Worm (Caenorhabditis elegans): ENCODE data around the gene oatr-1.

oatr-1 gene

ce11 chrIII:6379129-6379528 lies 16.9 kb downstream of the oatr-1 start, which contains the start of gene C16A3.6:
C16A3.6 (plus strand) TSS chrIII:6379212.
- TF ChIP-seq flt-1 (GFP tag; IDR thresholded peaks at IDR 0.05): no peak
- TF ChIP-seq ama-1 (optimal IDR thresholded peaks at IDR 0.05): peak; percentile 82
- peak; percentile 9 for TF ChIP-seq F13C5.2 (tag; optimal IDR thresholded peaks at IDR 0.05)

ce11 chrIII:6374947-6375415 lies 21.0 kb downstream of the oatr-1 start, which contains the start of the genes rps-13 and nfx-1:
rps-13 (minus strand) TSS chrIII:6374997.
nfx-1 (plus strand) TSS chrIII:6375379.
- no peak for TF ChIP-seq tbx-11 (GFP tag; IDR thresholded peaks at IDR 0.05)
- peak; percentile 24 for TF ChIP-seq F13C5.2 (tag; optimal IDR thresholded peaks at IDR 0.05)
- no peak for TF ChIP-seq ceh-13 (GFP tag; optimal IDR thresholded peaks at IDR 0.05)

ce11 chrIII:6373850-6374474 lies 22.0 kb downstream of the oatr-1 start:
- TF ChIP-seq pes-1 (GFP tag; IDR thresholded peaks at IDR 0.05) (no peak), ceh-13 (GFP tag; optimal IDR thresholded peaks at IDR 0.05) (no peak), F13C5.2 (tag; optimal IDR thresholded peaks at IDR 0.05) (no peak), tra-4 (tag; optimal IDR thresholded peaks at IDR 0.05) (no peak)

ce11 chrIII:6368524-6368923 lies 27.5 kb downstream of the oatr-1 start:
- no peak for TF ChIP-seq hmg-4 (GFP tag; optimal IDR thresholded peaks at IDR 0.05)
- no peak for TF ChIP-seq ceh-13 (GFP tag; optimal IDR thresholded peaks at IDR 0.05)

ce11 chrIII:6367712-6368111 lies 28.3 kb downstream of the oatr-1 start, which contains the start of the genes C56G2.15 and thoc-2:
C56G2.15 (minus strand) TSS chrIII:6367899.
thoc-2 (plus strand) TSS chrIII:6368042.
- TF ChIP-seq scrt-1 (GFP tag; IDR thresholded peaks at IDR 0.05): no peak
- TF ChIP-seq flt-1 (GFP tag; IDR thresholded peaks at IDR 0.05): no peak
- no peak for TF ChIP-seq hmbx-1 (tag; optimal IDR thresholded peaks at IDR 0.05)
- no peak for TF ChIP-seq sea-1 (GFP tag; conservative IDR thresholded peaks at IDR 0.05)
- TF ChIP-seq ama-1 (optimal IDR thresholded peaks at IDR 0.05): no peak
- TF ChIP-seq ceh-13 (GFP tag; optimal IDR thresholded peaks at IDR 0.05): no peak
- no peak for TF ChIP-seq tbx-37 (GFP tag; conservative IDR thresholded peaks at IDR 0.05)
- no peak for TF ChIP-seq pes-1 (GFP tag; IDR thresholded peaks at IDR 0.05)

- TF ChIP-seq sea-1 (GFP tag; conservative IDR thresholded peaks at IDR 0.05) (no peak), aly-1 (tag; optimal IDR thresholded peaks at IDR 0.05) (no peak), ama-1 (optimal IDR thresholded peaks at IDR 0.05) (no peak), flt-1 (GFP tag; IDR thresholded peaks at IDR 0.05) (no peak), F13C5.2 (tag; optimal IDR thresholded peaks at IDR 0.05) (no peak), hmg-4 (GFP tag; optimal IDR thresholded peaks at IDR 0.05) (no peak), ceh-13 (GFP tag; optimal IDR thresholded peaks at IDR 0.05) (no peak), ets-7 (tag; optimal IDR thresholded peaks at IDR 0.05) (no peak), B0310.2 (tag; optimal IDR thresholded peaks at IDR 0.05) (no peak), scrt-1 (GFP tag; IDR thresholded peaks at IDR 0.05) (no peak), pes-1 (GFP tag; IDR thresholded peaks at IDR 0.05) (no peak), ceh-36 (tag; optimal IDR thresholded peaks at IDR 0.05) (no peak), hmbx-1 (tag; optimal IDR thresholded peaks at IDR 0.05) (no peak)
Measured at ce11 chrIII:6364395-6364794, 31.6 kb downstream of the oatr-1 start.

ce11 chrIII:6362323-6362922 lies 33.6 kb downstream of the oatr-1 start:
- TF ChIP-seq ceh-36 (tag; optimal IDR thresholded peaks at IDR 0.05): no peak
- no peak for TF ChIP-seq tra-4 (tag; optimal IDR thresholded peaks at IDR 0.05)
- no peak for TF ChIP-seq aly-1 (tag; optimal IDR thresholded peaks at IDR 0.05)
- no peak for TF ChIP-seq hmg-4 (GFP tag; optimal IDR thresholded peaks at IDR 0.05)
- no peak for TF ChIP-seq tbx-11 (GFP tag; IDR thresholded peaks at IDR 0.05)
- no peak for TF ChIP-seq flt-1 (GFP tag; IDR thresholded peaks at IDR 0.05)
- TF ChIP-seq ets-7 (tag; optimal IDR thresholded peaks at IDR 0.05): no peak
- no peak for TF ChIP-seq sea-1 (GFP tag; conservative IDR thresholded peaks at IDR 0.05)
- no peak for TF ChIP-seq tbx-37 (GFP tag; conservative IDR thresholded peaks at IDR 0.05)
- TF ChIP-seq F13C5.2 (tag; optimal IDR thresholded peaks at IDR 0.05): no peak
- TF ChIP-seq pes-1 (GFP tag; IDR thresholded peaks at IDR 0.05): no peak
- TF ChIP-seq ceh-13 (GFP tag; optimal IDR thresholded peaks at IDR 0.05): no peak
- TF ChIP-seq ama-1 (optimal IDR thresholded peaks at IDR 0.05): no peak
- TF ChIP-seq hmbx-1 (tag; optimal IDR thresholded peaks at IDR 0.05): no peak
- TF ChIP-seq B0310.2 (tag; optimal IDR thresholded peaks at IDR 0.05): no peak
- TF ChIP-seq hnd-1 (tag; optimal IDR thresholded peaks at IDR 0.05): no peak
- no peak for TF ChIP-seq scrt-1 (GFP tag; IDR thresholded peaks at IDR 0.05)

ce11 chrIII:6361560-6361959 lies 34.4 kb downstream of the oatr-1 start:
- no peak for TF ChIP-seq tbx-11 (GFP tag; IDR thresholded peaks at IDR 0.05)

- no peak for TF ChIP-seq flt-1 (GFP tag; IDR thresholded peaks at IDR 0.05)
- TF ChIP-seq B0310.2 (tag; optimal IDR thresholded peaks at IDR 0.05): no peak
- TF ChIP-seq tra-4 (tag; optimal IDR thresholded peaks at IDR 0.05): no peak
- TF ChIP-seq scrt-1 (GFP tag; IDR thresholded peaks at IDR 0.05): no peak
- TF ChIP-seq pes-1 (GFP tag; IDR thresholded peaks at IDR 0.05): no peak
- no peak for TF ChIP-seq sea-1 (GFP tag; conservative IDR thresholded peaks at IDR 0.05)
- TF ChIP-seq F13C5.2 (tag; optimal IDR thresholded peaks at IDR 0.05): no peak
- no peak for TF ChIP-seq ets-7 (tag; optimal IDR thresholded peaks at IDR 0.05)
- TF ChIP-seq hmg-4 (GFP tag; optimal IDR thresholded peaks at IDR 0.05): no peak
- no peak for TF ChIP-seq ceh-36 (tag; optimal IDR thresholded peaks at IDR 0.05)
- no peak for TF ChIP-seq hnd-1 (tag; optimal IDR thresholded peaks at IDR 0.05)
- TF ChIP-seq ceh-13 (GFP tag; optimal IDR thresholded peaks at IDR 0.05): no peak
- no peak for TF ChIP-seq tbx-11 (GFP tag; IDR thresholded peaks at IDR 0.05)
- TF ChIP-seq ama-1 (optimal IDR thresholded peaks at IDR 0.05): no peak
- TF ChIP-seq hmbx-1 (tag; optimal IDR thresholded peaks at IDR 0.05): no peak
Measured at ce11 chrIII:6360825-6361224, 35.2 kb downstream of the oatr-1 start.

Data from whole organism, early embryonic.